Worm (Caenorhabditis elegans): Measurements from ENCODE around the gene T25E4.2.

DNA sequence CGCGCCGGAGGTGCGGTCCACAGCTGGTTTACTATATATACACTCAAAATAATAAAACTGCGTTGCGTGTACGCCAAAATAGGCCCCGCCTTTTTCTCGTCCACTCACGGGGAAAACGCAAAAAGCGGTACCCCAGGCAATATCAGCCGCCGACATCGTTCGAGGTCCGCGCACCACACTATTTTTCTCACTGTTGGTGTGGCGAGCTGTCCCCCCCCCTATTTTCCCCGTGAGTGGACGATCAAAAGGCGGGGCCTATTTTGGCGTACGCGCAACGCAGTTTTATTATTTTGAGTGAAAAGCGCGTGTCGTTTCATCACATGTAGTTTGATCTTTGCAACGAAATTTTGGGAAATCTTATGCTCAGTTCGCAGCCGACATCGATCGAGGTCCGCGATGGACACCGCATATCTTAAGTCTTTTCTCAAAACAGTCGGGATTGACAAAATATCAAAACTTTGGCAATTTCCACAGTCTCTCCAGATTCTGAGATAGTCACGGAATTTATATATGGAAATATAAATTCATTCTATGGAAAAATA lies 17.1 kb downstream of the T25E4.2 start:
- TF ChIP-seq scrt-1 (GFP tag; IDR thresholded peaks at IDR 0.05): no peak
- no peak for TF ChIP-seq B0310.2 (tag; optimal IDR thresholded peaks at IDR 0.05)
- TF ChIP-seq ama-1 (optimal IDR thresholded peaks at IDR 0.05): no peak

Measured in whole organism, early embryonic.